Fruit fly (Drosophila melanogaster) ovary, adult (tissue): ENCODE results near the gene Dhc36C.

Source experiments
- CG17801 ChIP-seq: fragments of 200-800 bp; optimal IDR thresholded peaks from 2 replicates; lab custom pipeline; 2019; ENCODE audit warnings: missing biosample characterization, mild to moderate bottlenecking, missing genetic modification characterization, moderate library complexity; ENCODE audit not compliant: partially characterized antibody

Dhc36C gene

DNA sequence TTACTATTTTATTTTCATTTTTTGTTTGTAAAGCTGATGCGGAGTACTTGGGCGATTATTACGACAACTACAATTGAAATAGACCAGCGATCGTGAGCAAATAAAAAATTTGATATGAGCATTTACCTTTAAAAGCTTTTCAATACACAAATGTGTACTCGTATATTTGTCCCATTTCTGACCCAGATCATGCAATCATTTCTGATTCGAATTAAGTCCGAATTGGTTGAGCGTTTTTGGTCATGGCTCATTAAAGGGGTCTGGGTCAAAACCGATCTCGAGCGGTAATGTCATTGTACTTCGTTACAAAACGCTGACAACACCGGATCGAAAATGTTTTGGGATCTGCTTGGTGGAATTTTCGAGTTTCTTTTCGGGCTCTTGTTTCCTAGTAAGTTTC, 14.9 kb upstream of the Dhc36C start, which contains the start of gene CG43220:
Gene CG43220 (plus strand): TSS at position 301 of the 400 bp plus-strand sequence.
- no peak for TF ChIP-seq CG17801 (GFP tag; lab: Kevin White, UChicago)

DNA sequence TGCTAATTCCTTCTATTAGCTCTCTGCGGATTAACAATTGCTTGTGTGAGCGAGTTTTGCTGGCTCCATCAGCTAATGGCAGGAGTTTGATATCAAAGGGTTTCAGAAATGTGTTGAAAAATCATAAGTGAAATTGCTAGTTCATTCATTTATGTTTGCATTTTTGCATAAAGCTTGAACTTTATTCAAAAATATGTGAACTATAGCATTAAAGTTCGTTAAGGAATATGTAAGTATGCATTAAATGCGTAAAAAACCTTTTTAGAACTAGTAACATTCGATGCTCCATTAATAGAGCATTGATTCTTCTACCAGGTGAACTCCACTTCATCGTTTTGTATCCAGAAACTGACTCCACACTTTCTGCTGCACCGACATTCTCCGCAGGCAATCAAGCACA, 8.5 kb upstream of the Dhc36C start:
- no peak for TF ChIP-seq CG17801 (GFP tag; lab: Kevin White, UChicago)

DNA sequence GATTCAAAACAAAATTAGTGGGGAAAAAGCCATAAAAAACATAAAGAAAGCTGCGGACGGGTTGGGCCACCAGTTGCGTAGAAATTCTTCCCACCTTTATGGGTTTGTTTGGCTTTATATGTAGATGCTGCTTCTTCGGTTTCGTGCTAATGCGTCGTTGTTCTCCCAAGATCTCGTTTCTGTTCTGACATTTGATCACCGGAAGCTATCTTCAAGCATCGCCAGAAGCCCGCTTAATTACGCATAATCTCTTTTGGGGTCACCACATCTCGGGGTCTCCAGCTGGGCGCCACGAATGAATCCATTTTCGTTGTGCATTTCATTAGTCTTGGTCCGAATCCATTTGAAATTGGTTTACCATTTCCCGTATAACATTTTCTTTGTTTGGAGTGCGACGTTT, 5.4 kb upstream of the Dhc36C start:
- no peak for TF ChIP-seq CG17801 (GFP tag; lab: Kevin White, UChicago)

- no peak for TF ChIP-seq CG17801 (GFP tag; lab: Kevin White, UChicago)
Measured at dm6 chr2L:17497108-17497507, 4.1 kb upstream of the Dhc36C start, which contains the start of gene qua. Gene qua, minus strand, starts transcription at chr2L:17497208.

dm6 chr2L:17498721-17499120, 2.5 kb upstream of the Dhc36C start, which contains the start of gene CG15142:
Gene CG15142, minus strand, starts transcription at chr2L:17498821.
- TF ChIP-seq CG17801 (GFP tag; lab: Kevin White, UChicago): no peak

- TF ChIP-seq CG17801 (GFP tag; lab: Kevin White, UChicago): no peak
Measured at dm6 chr2L:17514090-17514715, 13.0 kb downstream of the Dhc36C start.

DNA sequence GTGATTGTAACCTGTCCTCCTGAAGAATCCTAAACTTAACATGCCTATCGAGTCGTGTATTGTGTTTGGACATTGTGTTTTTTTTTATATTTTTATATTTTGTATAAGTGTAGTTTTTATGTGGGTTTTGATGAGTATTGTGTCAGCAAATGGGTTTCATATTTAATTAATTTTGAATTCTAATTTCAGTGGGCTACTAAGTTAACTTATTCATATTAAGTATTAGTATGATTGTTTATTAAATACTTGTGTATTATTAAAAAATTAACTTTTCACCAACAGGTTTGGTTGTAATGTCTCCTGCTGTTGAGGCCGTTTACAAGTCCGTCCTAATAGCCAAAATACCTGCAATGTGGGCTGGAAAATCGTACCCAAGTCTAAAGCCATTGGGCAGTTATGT, 23.2 kb downstream of the Dhc36C start, which contains the start of gene CG15143:
Gene CG15143 (minus strand): TSS at position 101 of the 400 bp plus-strand sequence.
- TF ChIP-seq CG17801 (GFP tag; lab: Kevin White, UChicago): no peak

- TF ChIP-seq CG17801 (GFP tag; lab: Kevin White, UChicago): no peak
Measured at dm6 chr2L:17529022-17529421, 27.8 kb downstream of the Dhc36C start, which contains the start of gene CG15144. Gene CG15144, minus strand, starts transcription at chr2L:17529122.

DNA sequence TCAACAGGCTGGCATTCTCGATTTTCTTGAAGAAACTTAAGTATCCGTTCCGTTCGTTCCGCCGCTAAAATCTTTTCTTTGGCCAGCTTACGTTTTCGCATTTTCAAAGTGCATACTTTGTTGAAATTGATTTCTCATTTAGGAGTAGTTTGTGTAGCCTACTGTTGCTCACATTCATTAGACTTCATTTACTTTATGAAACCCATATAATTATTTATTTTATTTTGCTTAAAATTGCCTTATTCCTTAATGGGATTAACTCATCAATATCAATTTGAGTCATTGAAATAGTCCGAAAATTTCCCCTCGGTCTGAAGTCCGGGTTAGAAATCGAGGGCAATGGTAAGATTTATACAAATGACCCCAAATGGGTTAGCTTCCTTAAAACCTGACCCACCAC, 30.9 kb downstream of the Dhc36C start, which contains the start of gene CG15145:
Gene CG15145 (minus strand): TSS at position 101 of the 400 bp plus-strand sequence.
- no peak for TF ChIP-seq CG17801 (GFP tag; lab: Kevin White, UChicago)

DNA sequence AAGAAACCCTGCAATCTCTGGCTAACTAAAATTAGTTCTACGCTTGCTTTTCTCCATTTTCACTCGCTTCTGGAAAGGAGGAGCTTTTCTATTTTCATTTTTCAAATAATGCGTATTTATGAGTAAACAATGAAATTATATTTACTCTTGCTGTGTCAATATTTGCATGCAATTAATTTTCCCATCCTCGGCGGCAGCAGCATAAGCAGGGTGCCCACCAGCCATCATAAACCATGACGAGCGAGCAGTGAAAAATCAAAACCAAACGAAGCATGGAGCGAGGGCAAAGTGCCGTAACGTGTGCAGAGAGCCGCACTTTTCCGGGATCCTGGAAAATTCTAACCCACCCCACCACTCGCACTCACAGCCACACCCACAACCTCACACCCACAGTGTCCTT, 32.6 kb downstream of the Dhc36C start:
- no peak for TF ChIP-seq CG17801 (GFP tag; lab: Kevin White, UChicago)

DNA sequence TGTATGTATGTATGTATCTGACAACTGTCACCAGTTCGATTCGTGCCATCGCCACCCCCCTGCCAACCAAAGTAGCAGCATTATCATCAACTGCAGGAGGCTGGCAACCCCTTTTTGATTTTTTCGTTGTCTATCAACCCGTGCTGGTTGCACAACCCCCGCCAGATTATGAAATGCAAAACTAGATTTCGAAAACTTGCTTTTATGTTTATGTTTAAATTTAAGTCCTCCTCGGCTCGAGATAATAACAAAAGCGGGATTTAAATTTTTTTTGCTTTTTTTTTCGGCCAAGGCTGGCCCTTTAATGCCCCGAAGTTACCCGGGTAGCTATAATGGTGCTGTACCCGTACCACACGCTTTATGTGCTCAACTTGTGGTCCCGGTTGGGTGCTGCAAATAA, 39.9 kb downstream of the Dhc36C start:
- no peak for TF ChIP-seq CG17801 (GFP tag; lab: Kevin White, UChicago)

- TF ChIP-seq CG17801 (GFP tag; lab: Kevin White, UChicago): no peak
Measured at dm6 chr2L:17542661-17543278, 41.6 kb downstream of the Dhc36C start.

- TF ChIP-seq CG17801 (GFP tag; lab: Kevin White, UChicago): no peak
Measured at dm6 chr2L:17555665-17556064, 54.5 kb downstream of the Dhc36C start, which contains the start of gene CG7094. Gene CG7094, minus strand, starts transcription at chr2L:17555765.

- no peak for TF ChIP-seq CG17801 (GFP tag; lab: Kevin White, UChicago)
Measured at dm6 chr2L:17558111-17558773, 57.0 kb downstream of the Dhc36C start.

- no peak for TF ChIP-seq CG17801 (GFP tag; lab: Kevin White, UChicago)
Measured at dm6 chr2L:17559275-17559674, 58.1 kb downstream of the Dhc36C start.
